Worm (Caenorhabditis elegans): ENCODE data around the gene grl-14.

The grl-14 gene

DNA sequence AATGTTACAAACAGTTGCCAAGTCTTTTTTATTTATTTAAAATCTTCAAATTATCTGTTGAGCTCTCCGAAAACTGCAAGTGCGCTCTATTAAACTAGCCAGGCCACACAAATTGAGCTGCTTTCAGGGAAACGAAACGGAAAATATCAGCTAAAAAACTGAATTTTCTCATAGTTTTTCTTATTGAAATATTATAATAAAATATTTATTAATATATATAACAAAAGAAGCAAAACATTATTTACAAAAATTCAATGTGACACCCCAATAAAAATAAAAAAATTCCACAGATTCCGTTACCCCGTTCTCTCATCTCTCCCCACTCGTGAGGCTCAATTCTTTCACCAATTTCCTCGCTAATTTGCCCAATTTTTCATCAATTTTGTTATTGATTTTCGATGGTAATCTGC lies 7.2 kb downstream of the grl-14 start (continued):
- TF ChIP-seq hpl-2 (GFP tag; optimal IDR thresholded peaks at IDR 0.05) (no peak), lin-35 (GFP tag; optimal IDR thresholded peaks at IDR 0.05) (no peak), ceh-88 (GFP tag; IDR thresholded peaks at IDR 0.05) (peak; percentile 34; the same call in 1 of the 2 replicates), jun-1 (tag; optimal IDR thresholded peaks at IDR 0.05) (no peak), tbx-2 (tag; optimal IDR thresholded peaks at IDR 0.05) (peak; percentile 34), nhr-84 (tag; optimal IDR thresholded peaks at IDR 0.05) (no peak), hlh-17 (GFP tag; optimal IDR thresholded peaks at IDR 0.05; ENCODE audit: borderline replicate concordance) (no peak), efl-3 (GFP tag; optimal IDR thresholded peaks at IDR 0.05) (no peak), aha-1 (tag; optimal IDR thresholded peaks at IDR 0.05) (no peak), pax-3 (tag; optimal IDR thresholded peaks at IDR 0.05) (peak; percentile 60), unc-62 (GFP tag; optimal IDR thresholded peaks at IDR 0.05) (no peak), mep-1 (tag; optimal IDR thresholded peaks at IDR 0.05) (peak; percentile 19), nhr-20 (tag; optimal IDR thresholded peaks at IDR 0.05) (no peak), ets-5 (GFP tag; IDR thresholded peaks at IDR 0.05) (no peak), nhr-12 (tag; optimal IDR thresholded peaks at IDR 0.05) (no peak), unc-130 (tag; optimal IDR thresholded peaks at IDR 0.05) (no peak), xbp-1 (tag; optimal IDR thresholded peaks at IDR 0.05) (peak; percentile 33), nhr-47 (tag; optimal IDR thresholded peaks at IDR 0.05) (peak; percentile 58), nhr-90 (tag; optimal IDR thresholded peaks at IDR 0.05; ENCODE audit: poor library complexity) (peak; percentile 32), hlh-4 (tag; optimal IDR thresholded peaks at IDR 0.05) (no peak), nhr-19 (GFP tag; conservative IDR thresholded peaks at IDR 0.05) (peak; percentile 16; the same call in 1 of the 2 replicates), lin-15B (tag; optimal IDR thresholded peaks at IDR 0.05) (no peak), alr-1 (tag; optimal IDR thresholded peaks at IDR 0.05; ENCODE audit: borderline replicate concordance) (no peak), pag-3 (tag; optimal IDR thresholded peaks at IDR 0.05; ENCODE audit: borderline replicate concordance, insufficient read depth) (no peak), efl-1 (optimal IDR thresholded peaks at IDR 0.05) (peak in 1 of 2 experiments; percentile 8), efl-1 (GFP tag; optimal IDR thresholded peaks at IDR 0.05 in 1 of 2) (peak in 1 of 2 experiments; percentile 6), aly-2 (tag; optimal IDR thresholded peaks at IDR 0.05) (no peak), ceh-90 (tag; optimal IDR thresholded peaks at IDR 0.05) (no peak), lir-3 (tag; optimal IDR thresholded peaks at IDR 0.05; ENCODE audit: poor library complexity) (peak; percentile 37), skn-1 (tag; optimal IDR thresholded peaks at IDR 0.05) (no peak)

DNA sequence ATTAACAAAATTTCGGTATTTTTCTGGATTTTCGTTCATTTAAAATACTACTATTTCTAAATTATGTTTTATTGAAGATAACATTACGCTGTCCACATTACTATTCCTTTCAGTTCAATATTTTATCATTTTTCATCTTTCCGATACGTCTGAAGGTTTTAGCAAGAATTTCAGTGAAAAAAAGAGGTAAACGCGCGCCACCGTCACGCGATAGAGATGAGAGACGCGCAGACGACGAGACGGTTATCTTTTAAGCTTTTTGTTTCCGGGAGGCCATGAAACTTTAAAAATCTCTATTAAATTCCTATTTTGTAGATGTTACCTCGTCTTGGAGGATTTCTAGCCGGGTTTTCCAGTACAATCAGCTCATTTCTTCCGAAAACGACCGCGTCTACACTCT lies 12.4 kb downstream of the grl-14 start, which contains the start of gene mrps-12:
Gene mrps-12 (plus strand): TSS at position 316 of the 400 bp plus-strand sequence.
- peak; percentile 17 to 42 for TF ChIP-seq lin-35 (GFP tag; optimal IDR thresholded peaks at IDR 0.05)
- TF ChIP-seq nhr-71 (tag; optimal IDR thresholded peaks at IDR 0.05): peak; percentile 35
- TF ChIP-seq pqm-1 (tag; optimal IDR thresholded peaks at IDR 0.05): no peak
- peak in 1 of 3 experiments; percentile 15 for TF ChIP-seq dpl-1 (GFP tag; optimal IDR thresholded peaks at IDR 0.05)
- peak; percentile 14 for TF ChIP-seq lin-15B (tag; optimal IDR thresholded peaks at IDR 0.05)
- TF ChIP-seq egl-13 (tag; optimal IDR thresholded peaks at IDR 0.05): no peak
- peak; percentile 12 to 37 for TF ChIP-seq efl-1 (optimal IDR thresholded peaks at IDR 0.05)
- TF ChIP-seq efl-1 (GFP tag; optimal IDR thresholded peaks at IDR 0.05 in 1 of 2): peak in 1 of 2 experiments; percentile 29
- peak; percentile 7 to 61 for TF ChIP-seq lsy-2 (tag; optimal IDR thresholded peaks at IDR 0.05)
- peak; percentile 9 for TF ChIP-seq rnt-1 (tag; optimal IDR thresholded peaks at IDR 0.05)
- no peak for TF ChIP-seq alr-1 (tag; optimal IDR thresholded peaks at IDR 0.05; ENCODE audit: borderline replicate concordance)
- TF ChIP-seq hlh-4 (tag; optimal IDR thresholded peaks at IDR 0.05): no peak

DNA sequence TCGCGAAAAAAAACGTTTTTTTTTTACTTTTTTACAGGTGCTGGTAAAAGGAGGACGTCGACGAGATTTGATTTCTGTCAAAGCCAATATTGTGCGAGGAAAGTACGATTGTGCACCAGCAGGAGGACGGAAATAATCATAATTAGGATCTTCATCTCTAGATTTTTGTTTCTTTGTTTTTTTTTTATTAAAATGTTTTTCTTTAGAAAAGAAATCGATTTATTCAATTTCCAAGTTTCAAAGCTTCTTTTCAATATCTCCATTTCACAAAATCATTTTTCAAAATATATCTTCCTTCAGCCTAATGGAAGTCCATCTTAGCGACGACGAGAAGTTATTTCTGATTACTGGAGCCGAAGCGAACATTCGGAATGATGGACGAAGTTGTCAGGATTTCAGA lies 13.2 kb downstream of the grl-14 start, which contains the start of gene exos-7:
Gene exos-7 (plus strand): TSS at position 301 of the 400 bp plus-strand sequence.
- no peak for TF ChIP-seq elt-3 (tag; optimal IDR thresholded peaks at IDR 0.05)
- peak; percentile 51 for TF ChIP-seq nhr-85 (tag)

All from whole organism, L1 larva.